Fruit fly (Drosophila melanogaster): Measurements from ENCODE around the gene CG33257.

The CG33257 gene

dm6 chr3L:16385252-16385879 is 39.2 kb downstream of the CG33257 start:
- TF ChIP-seq CG8478 (optimal IDR thresholded peaks at IDR 0.05) (no peak), CTCF (optimal IDR thresholded peaks at IDR 0.05) (no peak)

dm6 chr3L:16385880-16386584 is 39.9 kb downstream of the CG33257 start, which contains the start of the genes Agpat3 and RAF2:
Gene Agpat3, minus strand, starts transcription at chr3L:16385957.
Gene RAF2, plus strand, starts transcription at chr3L:16386327.
- TF ChIP-seq CG8478 (optimal IDR thresholded peaks at IDR 0.05) (no peak), CTCF (optimal IDR thresholded peaks at IDR 0.05) (no peak)

- TF ChIP-seq CG8478 (optimal IDR thresholded peaks at IDR 0.05) (no peak), CTCF (optimal IDR thresholded peaks at IDR 0.05) (no peak)
Measured at dm6 chr3L:16390793-16391192, 44.7 kb downstream of the CG33257 start.

- TF ChIP-seq CTCF (optimal IDR thresholded peaks at IDR 0.05) (no peak), CG8478 (optimal IDR thresholded peaks at IDR 0.05) (no peak)
Measured at dm6 chr3L:16391257-16391656, 45.1 kb downstream of the CG33257 start.

- TF ChIP-seq CTCF (optimal IDR thresholded peaks at IDR 0.05) (no peak), CG8478 (optimal IDR thresholded peaks at IDR 0.05) (no peak)
Measured at dm6 chr3L:16392203-16392800, 46.2 kb downstream of the CG33257 start.

dm6 chr3L:16392874-16393273 is 46.8 kb downstream of the CG33257 start:
- no peak for TF ChIP-seq CTCF (optimal IDR thresholded peaks at IDR 0.05)
- TF ChIP-seq CG8478 (optimal IDR thresholded peaks at IDR 0.05), result no peak

dm6 chr3L:16393700-16394099 is 47.6 kb downstream of the CG33257 start:
- no peak for TF ChIP-seq CG8478 (optimal IDR thresholded peaks at IDR 0.05)
- no peak for TF ChIP-seq CTCF (optimal IDR thresholded peaks at IDR 0.05)

dm6 chr3L:16394506-16394905 is 48.4 kb downstream of the CG33257 start, which contains the start of gene Gagr:
Gene Gagr, plus strand, starts transcription at chr3L:16394586.
- TF ChIP-seq CTCF (optimal IDR thresholded peaks at IDR 0.05) (no peak), CG8478 (optimal IDR thresholded peaks at IDR 0.05) (no peak)

Data from S2 (cell line).